Fruit fly (Drosophila melanogaster) whole organism, embryonic: ENCODE measurements around the gene CG14742.
A peak's percentile ranks its signal among the peaks of the same experiment; 100 is the strongest.

Experiments
- C15 ChIP-seq: fragments of 200-800 bp; sonication (Bioruptor generic); IDR thresholded peaks from 3 replicates; pipeline ENCODE4 v1.3.6; 2022; ENCODE audit warnings: missing biosample characterization, missing genetic modification characterization
- CG10209 ChIP-seq: fragments of 200-800 bp; sonication (Bioruptor generic); optimal IDR thresholded peaks from 3 replicates; lab custom pipeline; 2017; ENCODE audit warnings: missing biosample characterization, mild to moderate bottlenecking, missing genetic modification characterization, missing genetic modification reagents
- CG10274 ChIP-seq: fragments of 200-800 bp; sonication (Bioruptor generic); optimal IDR thresholded peaks from 3 replicates; lab custom pipeline; 2017; ENCODE audit warnings: missing biosample characterization, mild to moderate bottlenecking, missing genetic modification characterization
- CG11456 ChIP-seq: fragments of 200-800 bp; sonication (Bioruptor generic); IDR thresholded peaks from 3 replicates; pipeline ENCODE4 v1.3.6; 2022; ENCODE audit warnings: missing biosample characterization, missing genetic modification characterization
- CG11560 ChIP-seq: fragments of 200-800 bp; sonication (Bioruptor generic); IDR thresholded peaks from 3 replicates; pipeline ENCODE4 v1.3.6; 2022; ENCODE audit warnings: missing biosample characterization, missing genetic modification characterization
- CG13296 ChIP-seq: fragments of 200-800 bp; sonication (Bioruptor generic); optimal IDR thresholded peaks from 3 replicates; lab custom pipeline; 2018; ENCODE audit warnings: missing biosample characterization, mild to moderate bottlenecking, missing genetic modification characterization
- CG14050 ChIP-seq: fragments of 200-800 bp; sonication (Bioruptor generic); IDR thresholded peaks from 3 replicates; pipeline ENCODE4 v1.3.6; 2022; ENCODE audit warnings: missing biosample characterization, missing genetic modification characterization
- CG14965 ChIP-seq: fragments of 200-800 bp; sonication (Bioruptor generic); optimal IDR thresholded peaks from 2 replicates; lab custom pipeline; 2016; ENCODE audit warnings: missing biosample characterization, missing genetic modification characterization, borderline replicate concordance
- CG16863 ChIP-seq: fragments of 200-800 bp; sonication (Bioruptor generic); optimal IDR thresholded peaks from 3 replicates; lab custom pipeline; 2016; ENCODE audit warnings: missing biosample characterization, missing genetic modification characterization
- CG17612 ChIP-seq: fragments of 200-800 bp; sonication (Bioruptor generic); IDR thresholded peaks from 2 replicates; pipeline ENCODE4 v1.3.6; 2022; ENCODE audit warnings: missing biosample characterization, missing genetic modification characterization
- CG1792 ChIP-seq: fragments of 200-800 bp; sonication (Bioruptor generic); optimal IDR thresholded peaks from 2 replicates; lab custom pipeline; 2016; ENCODE audit warnings: missing biosample characterization, missing genetic modification characterization
- CG18262 ChIP-seq: fragments of 200-800 bp; optimal IDR thresholded peaks from 3 replicates; lab custom pipeline; 2019; ENCODE audit warnings: missing biosample characterization, mild to moderate bottlenecking, missing genetic modification characterization, moderate library complexity
- CG2199 ChIP-seq: fragments of 200-800 bp; sonication (Bioruptor generic); IDR thresholded peaks from 3 replicates; pipeline ENCODE4 v1.3.6; 2022; ENCODE audit warnings: missing biosample characterization, missing genetic modification characterization
- CG30431 ChIP-seq: fragments of 200-800 bp; sonication (Bioruptor generic); optimal IDR thresholded peaks from 2 replicates; lab custom pipeline; 2017; ENCODE audit warnings: missing biosample characterization, missing genetic modification characterization
- CG3838 ChIP-seq: fragments of 200-800 bp; sonication (Bioruptor generic); optimal IDR thresholded peaks from 3 replicates; lab custom pipeline; 2016; ENCODE audit warnings: missing biosample characterization, missing genetic modification characterization
- CG4282 ChIP-seq: fragments of 200-800 bp; sonication (Bioruptor generic); optimal IDR thresholded peaks from 2 replicates; lab custom pipeline; 2016; ENCODE audit warnings: missing biosample characterization, missing genetic modification characterization
- CG4404 ChIP-seq: fragments of 200-800 bp; sonication (Bioruptor generic); IDR thresholded peaks from 2 replicates; pipeline ENCODE4 v1.3.6; 2022; ENCODE audit warnings: missing biosample characterization, missing genetic modification characterization
- CG4617 ChIP-seq: fragments of 200-800 bp; sonication (Bioruptor generic); optimal IDR thresholded peaks from 3 replicates; lab custom pipeline; 2016; ENCODE audit warnings: missing biosample characterization, missing genetic modification characterization, borderline replicate concordance
- CG6272 ChIP-seq: fragments of 200-800 bp; sonication (Bioruptor generic); IDR thresholded peaks from 2 replicates; pipeline ENCODE4 v1.3.6; 2022; ENCODE audit warnings: missing biosample characterization, missing genetic modification characterization
- Drgx ChIP-seq: fragments of 200-800 bp; sonication (Bioruptor generic); IDR thresholded peaks from 2 replicates; pipeline ENCODE4 v1.3.6; 2022; ENCODE audit warnings: missing biosample characterization, missing genetic modification characterization
- Hey ChIP-seq: fragments of 200-800 bp; sonication (Bioruptor generic); optimal IDR thresholded peaks from 3 replicates; lab custom pipeline; 2018; ENCODE audit warnings: missing biosample characterization, mild to moderate bottlenecking, missing genetic modification characterization
- Hr78 ChIP-seq, 2 experiments: fragments of 200-800 bp in 1 of 2; fragments of >200 bp in 1 of 2; sonication (Bioruptor generic) in 1 of 2; optimal IDR thresholded peaks; 2 replicates each; lab custom pipeline; 2017 to 2019; ENCODE audit warnings: missing biosample characterization in 2 of 2, missing genetic modification characterization in 2 of 2, mild to moderate bottlenecking in 1 of 2, moderate library complexity in 1 of 2
- NK7.1 ChIP-seq: fragments of 200-800 bp; sonication (Bioruptor generic); optimal IDR thresholded peaks from 3 replicates; lab custom pipeline; 2016; ENCODE audit warnings: missing biosample characterization, missing genetic modification characterization
- NfI ChIP-seq: fragments of 200-800 bp; sonication (Bioruptor generic); optimal IDR thresholded peaks from 3 replicates; lab custom pipeline; 2018; ENCODE audit warnings: missing biosample characterization, mild to moderate bottlenecking, missing genetic modification characterization, moderate library complexity
- Oaz ChIP-seq: fragments of 200-800 bp; sonication (Bioruptor generic); IDR thresholded peaks from 2 replicates; pipeline ENCODE4 v1.3.6; 2022; ENCODE audit warnings: missing biosample characterization, missing genetic modification characterization
- Pdp1 ChIP-seq, 2 experiments: fragments of 200-800 bp; sonication (Bioruptor generic); optimal IDR thresholded peaks; 3 replicates each; lab custom pipeline; 2016; ENCODE audit warnings: missing biosample characterization in 2 of 2, missing genetic modification characterization in 2 of 2, mild to moderate bottlenecking in 1 of 2, moderate library complexity in 1 of 2
- Ptx1 ChIP-seq: fragments of 200-800 bp; sonication (Bioruptor generic); IDR thresholded peaks from 2 replicates; pipeline ENCODE4 v1.3.6; 2022; ENCODE audit warnings: missing biosample characterization, missing genetic modification characterization
- bbx ChIP-seq: fragments of 200-800 bp; sonication (Bioruptor generic); IDR thresholded peaks from 2 replicates; pipeline ENCODE4 v1.3.6; 2022; ENCODE audit warnings: missing biosample characterization, missing genetic modification characterization; ENCODE audit not compliant: partially characterized antibody
- cato ChIP-seq: fragments of 200-800 bp; sonication (Bioruptor generic); optimal IDR thresholded peaks from 2 replicates; lab custom pipeline; 2016; ENCODE audit warnings: missing biosample characterization, missing genetic modification characterization, borderline replicate concordance
- crc ChIP-seq: fragments of 200-800 bp; sonication (Bioruptor generic); optimal IDR thresholded peaks from 2 replicates; lab custom pipeline; 2016; ENCODE audit warnings: missing biosample characterization, missing genetic modification characterization
- dm ChIP-seq: fragments of 200-800 bp; sonication (Bioruptor generic); optimal IDR thresholded peaks from 3 replicates; lab custom pipeline; 2016; ENCODE audit warnings: missing biosample characterization, missing genetic modification characterization
- fd102C ChIP-seq: fragments of 200-800 bp; sonication (Bioruptor generic); optimal IDR thresholded peaks from 2 replicates; lab custom pipeline; 2018; ENCODE audit warnings: missing biosample characterization, mild to moderate bottlenecking, missing genetic modification characterization, moderate library complexity
- gro ChIP-seq: fragments of 200-800 bp; sonication (Bioruptor generic); optimal IDR thresholded peaks from 2 replicates; lab custom pipeline; 2016; ENCODE audit warnings: missing biosample characterization, missing genetic modification characterization
- nom ChIP-seq: fragments of 200-800 bp; sonication (Bioruptor generic); optimal IDR thresholded peaks from 2 replicates; lab custom pipeline; 2017; ENCODE audit warnings: missing biosample characterization, missing genetic modification characterization, mild to moderate bottlenecking, moderate library complexity, missing genetic modification reagents
- oc ChIP-seq: fragments of 200-800 bp; sonication (Bioruptor generic); optimal IDR thresholded peaks from 2 replicates; lab custom pipeline; 2018; ENCODE audit warnings: missing biosample characterization, mild to moderate bottlenecking, missing genetic modification characterization, moderate library complexity
- odd ChIP-seq: fragments of 200-800 bp; sonication (Bioruptor generic); optimal IDR thresholded peaks from 2 replicates; lab custom pipeline; 2017; ENCODE audit warnings: missing biosample characterization, mild to moderate bottlenecking, missing genetic modification characterization
- phol ChIP-seq: fragments of 200-800 bp; sonication (Bioruptor generic); optimal IDR thresholded peaks from 3 replicates; lab custom pipeline; 2018; ENCODE audit warnings: missing biosample characterization, mild to moderate bottlenecking, missing genetic modification characterization, moderate library complexity
- ranshi ChIP-seq: fragments of 200-800 bp; sonication (Bioruptor generic); IDR thresholded peaks from 2 replicates; pipeline ENCODE4 v1.3.6; 2022; ENCODE audit warnings: missing biosample characterization, missing genetic modification characterization
- ro ChIP-seq: fragments of 200-800 bp; sonication (Bioruptor generic); IDR thresholded peaks from 2 replicates; pipeline ENCODE4 v1.3.6; 2022; ENCODE audit warnings: missing biosample characterization, missing genetic modification characterization
- row ChIP-seq: fragments of 200-800 bp; sonication (Bioruptor generic); IDR thresholded peaks from 3 replicates; pipeline ENCODE4 v1.3.6; 2022; ENCODE audit warnings: missing biosample characterization, missing genetic modification characterization
- sima ChIP-seq: fragments of 200-800 bp; sonication (Bioruptor generic); optimal IDR thresholded peaks from 2 replicates; lab custom pipeline; 2016; ENCODE audit warnings: missing biosample characterization, missing genetic modification characterization
- sisA ChIP-seq: fragments of 200-800 bp; sonication (Bioruptor generic); IDR thresholded peaks from 2 replicates; pipeline ENCODE4 v1.3.6; 2022; ENCODE audit warnings: missing biosample characterization, missing genetic modification characterization
- wdn ChIP-seq: fragments of 200-800 bp; sonication (Bioruptor generic); IDR thresholded peaks from 2 replicates; pipeline ENCODE4 v1.3.6; 2022; ENCODE audit warnings: missing biosample characterization, missing genetic modification characterization
- zen ChIP-seq: fragments of 200-800 bp; sonication (Bioruptor generic); optimal IDR thresholded peaks from 3 replicates; lab custom pipeline; 2018; ENCODE audit warnings: missing biosample characterization, mild to moderate bottlenecking, missing genetic modification characterization, moderate library complexity

Gene CG14742

dm6 chr3R:12214201-12214600, at the start of gene CG14742:
TSS of gene CG14742 (plus strand) at chr3R:12214501.
- no peak for TF ChIP-seq C15
- TF ChIP-seq CG10209: no peak
- TF ChIP-seq Hey (tag; lab: Kevin White, UChicago): no peak
- TF ChIP-seq phol (tag; lab: Kevin White, UChicago): no peak
- TF ChIP-seq, all 482 proteins: peak for 0

- TF ChIP-seq CG6272 (GFP tag; lab: Robert Waterston, UW) (no peak), bbx (no peak), dm (GFP tag; lab: Kevin White, UChicago) (no peak), CG18262 (tag; lab: Kevin White, UChicago) (no peak), CG11560 (tag; lab: Robert Waterston, UW) (no peak)
Measured at dm6 chr3R:12166086-12166485, 48.2 kb upstream of the CG14742 start, which contains the start of gene Cpn. TSS of gene Cpn (minus strand) at chr3R:12166186.

DNA sequence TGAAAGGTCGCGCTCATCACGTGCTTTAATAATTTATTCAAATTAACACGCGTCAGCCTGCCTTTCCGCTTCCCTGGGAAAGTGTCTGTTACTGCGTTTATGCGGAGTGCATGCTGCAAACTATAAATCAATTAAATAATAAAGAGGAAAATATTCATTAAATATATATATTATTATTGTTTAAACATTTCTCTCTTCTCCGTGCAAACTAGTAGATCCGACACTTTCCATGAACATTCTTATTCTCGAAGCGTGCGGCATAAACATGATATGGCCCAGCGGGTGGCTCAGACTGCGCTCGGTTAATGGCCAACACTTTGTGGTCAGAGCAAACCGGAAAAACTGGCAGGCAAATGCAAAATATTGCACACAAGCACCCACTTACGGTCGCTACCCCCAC, 46.0 kb upstream of the CG14742 start:
- TF ChIP-seq NK7.1 (GFP tag; lab: Kevin White, UChicago) (no peak), CG17612 (no peak), zen (tag; lab: Kevin White, UChicago) (peak; percentile 5), NfI (GFP tag; lab: Kevin White, UChicago) (no peak), ranshi (no peak), CG30431 (GFP tag; lab: Kevin White, UChicago) (no peak), Oaz (GFP tag; lab: Robert Waterston, UW) (no peak), CG10274 (no peak), CG14965 (no peak), Ptx1 (GFP tag; lab: Robert Waterston, UW) (0 out of 2 replicates have a peak, but pooled peaks have one; percentile 10), ro (no peak)

DNA sequence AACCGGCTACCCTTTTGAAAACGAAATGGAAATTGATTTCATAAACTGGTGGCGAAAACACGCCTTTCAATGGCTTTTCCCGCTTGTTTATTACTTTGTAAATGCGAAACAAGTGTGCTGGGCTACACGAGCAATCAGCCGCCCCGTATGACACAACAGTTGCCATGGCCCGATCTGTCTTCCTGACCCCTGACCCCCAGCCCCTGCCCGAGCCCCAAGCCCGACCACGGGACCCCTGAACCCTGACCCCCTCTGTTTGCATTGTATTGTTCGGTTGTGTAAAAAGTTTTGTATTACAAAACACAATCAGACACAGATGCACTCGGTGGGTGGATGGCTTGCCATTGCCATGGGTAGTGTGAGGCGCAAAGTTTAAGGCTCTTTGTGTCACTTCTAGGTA, 28.7 kb upstream of the CG14742 start:
- TF ChIP-seq CG4617 (no peak), CG3838 (no peak), gro (GFP tag; lab: Kevin White, UChicago) (no peak), oc (tag; lab: Kevin White, UChicago) (no peak), CG2199 (GFP tag; lab: Robert Waterston, UW) (no peak), CG13296 (GFP tag; lab: Kevin White, UChicago) (no peak), Pdp1 (GFP tag; optimal IDR thresholded peaks at IDR 0.05; lab: Kevin White, UChicago) (no peak), CG14050 (no peak), Hr78 (GFP tag; optimal IDR thresholded peaks at IDR 0.05; lab: Kevin White, UChicago) (no peak), CG4282 (GFP tag; lab: Kevin White, UChicago) (no peak), wdn (GFP tag; lab: Robert Waterston, UW) (no peak)

DNA sequence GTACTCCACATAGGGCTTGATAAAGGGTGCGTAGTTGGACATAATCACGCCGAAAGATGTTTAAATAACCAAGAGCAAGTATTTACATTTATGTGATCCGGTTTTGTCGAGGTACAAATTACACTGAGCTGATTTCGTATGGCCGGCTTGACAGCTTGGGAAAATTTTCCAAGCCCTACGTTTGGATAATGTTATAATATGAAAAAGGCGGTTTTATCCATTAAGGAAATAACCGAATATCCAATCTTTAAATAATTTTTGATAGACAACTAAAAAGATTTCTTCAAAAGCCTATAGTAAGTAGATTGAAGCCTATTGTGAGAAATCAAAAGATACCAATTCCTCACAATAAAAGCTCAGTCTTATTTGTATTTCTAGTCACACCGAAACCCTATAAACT, 19.4 kb upstream of the CG14742 start, which contains the start of the genes eIF3d2 and CG43450:
eIF3d2 (minus strand) TSS at position 101 of the 400 bp plus-strand sequence.
CG43450 (plus strand) TSS at position 384 of the 400 bp plus-strand sequence.
- TF ChIP-seq odd (GFP tag; lab: Kevin White, UChicago) (no peak), CG1792 (no peak)
- TF ChIP-seq, all 482 proteins: peak for 0

dm6 chr3R:12196100-12196499, 18.2 kb upstream of the CG14742 start:
- TF ChIP-seq row (0 out of 3 replicates have a peak, but pooled peaks have one; percentile 13), fd102C (GFP tag; lab: Kevin White, UChicago) (no peak), CG16863 (GFP tag; lab: Kevin White, UChicago) (no peak), Drgx (GFP tag; lab: Robert Waterston, UW) (peak; percentile 43; the same call in 1 of the 2 replicates), cato (GFP tag; lab: Kevin White, UChicago) (no peak), crc (no peak), sisA (no peak), sima (GFP tag; lab: Kevin White, UChicago) (no peak), CG4404 (GFP tag; lab: Robert Waterston, UW) (no peak), CG11456 (GFP tag; lab: Robert Waterston, UW) (0 out of 3 replicates have a peak, but pooled peaks have one; percentile 19), nom (GFP tag; lab: Kevin White, UChicago) (no peak), dm (GFP tag; lab: Kevin White, UChicago) (peak; percentile 50)
